Worm (Caenorhabditis elegans): ENCODE results near the gene ceh-43.

ce11 chrIII:4482986-4483385 is 33.2 kb upstream of the ceh-43 start:
- TF ChIP-seq jun-1 (tag; optimal IDR thresholded peaks at IDR 0.05) (no peak), nhr-12 (tag; optimal IDR thresholded peaks at IDR 0.05) (no peak), ceh-82 (tag; optimal IDR thresholded peaks at IDR 0.05) (no peak), pha-4 (tag; optimal IDR thresholded peaks at IDR 0.05) (no peak), nhr-25 (tag; optimal IDR thresholded peaks at IDR 0.05) (no peak), skn-1 (tag; optimal IDR thresholded peaks at IDR 0.05) (no peak)

Data from whole organism, L3 larva.